Worm (Caenorhabditis elegans) whole organism, L4 larva: ENCODE results near the gene Y82E9BR.3.

Experiments
- F44E2.7 ChIP-seq: fragments of 200-800 bp; sonication (Bioruptor generic); IDR thresholded peaks from 2 replicates; pipeline ENCODE4 v2.1.2; 2022; ENCODE audit warnings: missing genetic modification characterization, missing compliant biosample characterization
- ama-1 ChIP-seq: fragments of 150-350 bp; optimal IDR thresholded peaks from 2 replicates; lab custom pipeline; 2014; ENCODE audit warnings: inconsistent platforms, mixed read lengths
- nhr-11 ChIP-seq: fragments of 150-350 bp; optimal IDR thresholded peaks from 2 replicates; lab custom pipeline; 2014; ENCODE audit warnings: missing biosample characterization, missing genetic modification characterization
- nhr-76 ChIP-seq: fragments of 150-350 bp; optimal IDR thresholded peaks from 2 replicates; lab custom pipeline; 2014; ENCODE audit warnings: missing biosample characterization, missing genetic modification characterization
- spr-1 ChIP-seq: sonication (generic microtip); optimal IDR thresholded peaks from 2 replicates; lab custom pipeline; 2016; ENCODE audit warnings: mild to moderate bottlenecking, missing genetic modification characterization, missing compliant biosample characterization
- unc-62 ChIP-seq, 3 experiments: fragments of 150-350 bp in 1 of 3; sonication (generic microtip); optimal IDR thresholded peaks in 2 of 3; peaks in 1 of 3; 1 replicate in 1 of 3; 2 replicates in 2 of 3; lab custom pipeline; 2014 to 2017; ENCODE audit warnings: missing biosample characterization in 3 of 3, missing genetic modification characterization in 3 of 3, missing genetic modification reagents in 3 of 3, missing genotype in 1 of 3

DNA sequence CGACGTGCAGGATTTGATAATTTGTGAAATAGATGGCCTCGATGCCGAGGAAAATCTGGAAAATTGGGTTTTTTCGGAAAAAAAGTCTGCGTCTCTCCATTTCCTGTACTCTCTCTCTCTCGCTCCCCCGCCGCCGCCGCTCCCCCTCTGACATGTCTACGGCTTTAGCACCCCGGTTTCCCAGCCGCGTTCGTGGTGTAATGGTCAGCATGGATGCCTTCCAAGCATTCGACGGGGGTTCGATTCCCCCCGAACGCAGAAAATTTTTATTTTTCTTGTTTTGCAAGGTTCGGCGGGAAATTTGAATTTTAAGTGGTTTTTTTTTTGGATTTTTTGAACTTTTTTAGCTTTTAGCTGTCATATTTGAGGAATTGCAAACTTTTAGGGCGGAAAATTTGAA is 5.3 kb downstream of the Y82E9BR.3 start:
- TF ChIP-seq F44E2.7 (0 out of 2 replicates have a peak, but pooled peaks have one; percentile 58), unc-62 (GFP tag; optimal IDR thresholded peaks at IDR 0.05 in 1 of 2; lab: Kevin White, UChicago) (no peak), unc-62 (tag; optimal IDR thresholded peaks at IDR 0.05; lab: Kevin White, UChicago) (no peak), nhr-11 (tag; lab: Kevin White, UChicago) (peak; percentile 53), ama-1 (lab: Kevin White, UChicago) (no peak), nhr-76 (tag; lab: Kevin White, UChicago) (no peak), spr-1 (peak; percentile 75)
